Worm (Caenorhabditis elegans) whole organism, early embryonic: ENCODE measurements around the gene col-72.

Experiments used
- B0310.2 ChIP-seq: sonication (generic microtip); optimal IDR thresholded peaks from 2 replicates; lab custom pipeline; 2016; ENCODE audit warnings: mild to moderate bottlenecking, missing genetic modification characterization, missing compliant biosample characterization
- F13C5.2 ChIP-seq: sonication (generic microtip); optimal IDR thresholded peaks from 2 replicates; lab custom pipeline; 2017; ENCODE audit warnings: mild to moderate bottlenecking, missing genetic modification characterization, inconsistent platforms, missing compliant biosample characterization
- aly-1 ChIP-seq: sonication (generic microtip); optimal IDR thresholded peaks from 2 replicates; lab custom pipeline; 2016; ENCODE audit warnings: missing genetic modification characterization, missing compliant biosample characterization
- ama-1 ChIP-seq: fragments of 150-350 bp; optimal IDR thresholded peaks from 2 replicates; lab custom pipeline; 2014
- ceh-13 ChIP-seq: fragments of 200-800 bp; sonication (Bioruptor generic); optimal IDR thresholded peaks from 2 replicates; lab custom pipeline; 2018; ENCODE audit warnings: mild to moderate bottlenecking, missing genetic modification characterization, missing compliant biosample characterization
- ceh-36 ChIP-seq: sonication (generic microtip); optimal IDR thresholded peaks from 2 replicates; lab custom pipeline; 2016; ENCODE audit warnings: missing genetic modification characterization, inconsistent platforms, missing compliant biosample characterization
- ets-7 ChIP-seq: sonication (generic microtip); optimal IDR thresholded peaks from 2 replicates; lab custom pipeline; 2016; ENCODE audit warnings: missing genotype, missing genetic modification characterization, missing compliant biosample characterization
- hmbx-1 ChIP-seq: sonication (generic microtip); optimal IDR thresholded peaks from 2 replicates; lab custom pipeline; 2016; ENCODE audit warnings: mild to moderate bottlenecking, missing genetic modification characterization, missing compliant biosample characterization
- hmg-4 ChIP-seq: fragments of 200-800 bp; sonication (Bioruptor generic); optimal IDR thresholded peaks from 2 replicates; lab custom pipeline; 2018; ENCODE audit warnings: mild to moderate bottlenecking, missing genetic modification characterization, missing compliant biosample characterization
- hnd-1 ChIP-seq: sonication (generic microtip); optimal IDR thresholded peaks from 2 replicates; lab custom pipeline; 2016; ENCODE audit warnings: missing genetic modification characterization, missing compliant biosample characterization
- scrt-1 ChIP-seq: fragments of 200-800 bp; sonication (Bioruptor generic); IDR thresholded peaks from 2 replicates; pipeline ENCODE4 v1.3.6; 2022; ENCODE audit warnings: missing genetic modification characterization, missing compliant biosample characterization
- tbx-11 ChIP-seq: fragments of 200-800 bp; sonication (Bioruptor generic); IDR thresholded peaks from 2 replicates; pipeline ENCODE4 v1.3.6; 2022; ENCODE audit warnings: missing genetic modification characterization, missing compliant biosample characterization
- tbx-37 ChIP-seq: fragments of 200-800 bp; sonication (Bioruptor generic); conservative IDR thresholded peaks from 2 replicates; pipeline ENCODE4 v1.3.6; 2022; ENCODE audit warnings: missing genetic modification reagents, missing genetic modification characterization, missing compliant biosample characterization
- tra-4 ChIP-seq: sonication (generic microtip); optimal IDR thresholded peaks from 2 replicates; lab custom pipeline; 2017; ENCODE audit warnings: missing genetic modification characterization, missing compliant biosample characterization

- TF ChIP-seq ets-7 (tag; lab: Kevin White, UChicago) (no peak), ceh-13 (no peak), aly-1 (no peak), scrt-1 (GFP tag; lab: Robert Waterston, UW) (no peak), F13C5.2 (no peak), ama-1 (lab: Kevin White, UChicago) (no peak), B0310.2 (tag; lab: Kevin White, UChicago) (no peak), ceh-36 (no peak), tra-4 (tag; lab: Kevin White, UChicago) (no peak), hmbx-1 (no peak), tbx-11 (GFP tag; lab: Robert Waterston, UW) (no peak), tbx-37 (GFP tag; lab: Robert Waterston, UW) (no peak), hmg-4 (GFP tag; lab: Kevin White, UChicago) (no peak), hnd-1 (tag; lab: Kevin White, UChicago) (no peak)
These were observed 23.6 kb downstream of the col-72 start for ce11 chrII:3500373-3500772.
